Fruit fly (Drosophila melanogaster) whole organism, prepupa: ENCODE results near the gene CG13071.

Experiments
- Blimp-1 ChIP-seq: fragments of 200-800 bp; sonication (Bioruptor generic); optimal IDR thresholded peaks from 3 replicates; lab custom pipeline; 2017; ENCODE audit warnings: missing biosample characterization, missing genetic modification characterization, mild to moderate bottlenecking, moderate library complexity, missing genetic modification reagents
- CG10669 ChIP-seq: fragments of 200-800 bp; sonication (Bioruptor generic); optimal IDR thresholded peaks from 3 replicates; lab custom pipeline; 2018; ENCODE audit warnings: missing biosample characterization, mild to moderate bottlenecking, missing genetic modification characterization, moderate library complexity
- CG11762 ChIP-seq: fragments of 200-800 bp; sonication (Bioruptor generic); optimal IDR thresholded peaks from 3 replicates; lab custom pipeline; 2016; ENCODE audit warnings: missing biosample characterization, missing genetic modification characterization; ENCODE audit not compliant: insufficient read depth
- CG11902 ChIP-seq: fragments of 200-800 bp; sonication (Bioruptor generic); optimal IDR thresholded peaks from 3 replicates; lab custom pipeline; 2016; ENCODE audit warnings: missing biosample characterization, missing genetic modification characterization
- CG1621 ChIP-seq: fragments of 200-800 bp; sonication (Bioruptor generic); optimal IDR thresholded peaks from 3 replicates; lab custom pipeline; 2018; ENCODE audit warnings: missing biosample characterization, mild to moderate bottlenecking, missing genetic modification characterization
- CG3032 ChIP-seq: fragments of 200-800 bp; optimal IDR thresholded peaks from 2 replicates; lab custom pipeline; 2019; ENCODE audit warnings: missing biosample characterization, mild to moderate bottlenecking, missing genetic modification characterization, moderate library complexity
- CG31627 ChIP-seq: fragments of 200-800 bp; sonication (Bioruptor generic); optimal IDR thresholded peaks from 3 replicates; lab custom pipeline; 2016; ENCODE audit warnings: missing biosample characterization, missing genetic modification characterization
- CG32006 ChIP-seq: fragments of 200-800 bp; sonication (Bioruptor generic); optimal IDR thresholded peaks from 3 replicates; lab custom pipeline; 2017; ENCODE audit warnings: missing biosample characterization, mild to moderate bottlenecking, missing genetic modification characterization
- CG34406 ChIP-seq: fragments of 200-800 bp; sonication (Bioruptor generic); optimal IDR thresholded peaks from 3 replicates; lab custom pipeline; 2016; ENCODE audit warnings: missing biosample characterization, missing genetic modification characterization
- CG3919 ChIP-seq: fragments of 200-800 bp; sonication (Bioruptor generic); optimal IDR thresholded peaks from 3 replicates; lab custom pipeline; 2016; ENCODE audit warnings: missing biosample characterization, missing genetic modification characterization
- CG4318 ChIP-seq: fragments of 200-800 bp; sonication (Bioruptor generic); optimal IDR thresholded peaks from 3 replicates; lab custom pipeline; 2017; ENCODE audit warnings: missing biosample characterization, mild to moderate bottlenecking, missing genetic modification characterization
- CG6792 ChIP-seq: fragments of 200-800 bp; sonication (Bioruptor generic); optimal IDR thresholded peaks from 3 replicates; lab custom pipeline; 2016; ENCODE audit warnings: missing biosample characterization, missing genetic modification characterization
- CG6808 ChIP-seq: fragments of 200-800 bp; sonication (Bioruptor generic); optimal IDR thresholded peaks from 3 replicates; lab custom pipeline; 2017; ENCODE audit warnings: missing biosample characterization, missing genetic modification characterization, mild to moderate bottlenecking, moderate library complexity, missing genetic modification reagents
- CG6854 ChIP-seq: fragments of 200-800 bp; sonication (Bioruptor generic); optimal IDR thresholded peaks from 2 replicates; lab custom pipeline; 2017; ENCODE audit warnings: missing biosample characterization, mild to moderate bottlenecking, missing genetic modification characterization
- CG7368 ChIP-seq: fragments of 200-800 bp; sonication (Bioruptor generic); optimal IDR thresholded peaks from 3 replicates; lab custom pipeline; 2016; ENCODE audit warnings: missing biosample characterization, missing genetic modification characterization
- CG8119 ChIP-seq: fragments of 200-800 bp; sonication (Bioruptor generic); IDR thresholded peaks from 3 replicates; pipeline ENCODE4 v1.3.6; 2022; ENCODE audit warnings: missing biosample characterization, missing genetic modification characterization
- CG8319 ChIP-seq: fragments of 200-800 bp; sonication (Bioruptor generic); optimal IDR thresholded peaks from 3 replicates; lab custom pipeline; 2016; ENCODE audit warnings: missing biosample characterization, missing genetic modification characterization
- CG8632 ChIP-seq: fragments of 200-800 bp; sonication (Bioruptor generic); optimal IDR thresholded peaks from 3 replicates; lab custom pipeline; 2016; ENCODE audit warnings: missing biosample characterization, missing genetic modification characterization
- CG9139 ChIP-seq: fragments of 200-800 bp; sonication (Bioruptor generic); optimal IDR thresholded peaks from 3 replicates; lab custom pipeline; 2017; ENCODE audit warnings: missing biosample characterization, mild to moderate bottlenecking, missing genetic modification characterization
- Eip75B ChIP-seq: fragments of 200-800 bp; sonication (Bioruptor generic); optimal IDR thresholded peaks from 3 replicates; lab custom pipeline; 2016; ENCODE audit warnings: missing biosample characterization, missing genetic modification characterization
- Eip78C ChIP-seq: fragments of 200-800 bp; sonication (Bioruptor generic); peaks from one replicate; lab custom pipeline; 2016; ENCODE audit warnings: missing biosample characterization, missing genetic modification characterization
- Eip93F ChIP-seq: fragments of 200-800 bp; sonication (Bioruptor generic); optimal IDR thresholded peaks from 2 replicates; lab custom pipeline; 2016; ENCODE audit warnings: missing biosample characterization, mild to moderate bottlenecking, missing genetic modification characterization
- Hr39 ChIP-seq: fragments of 200-800 bp; sonication (Bioruptor generic); optimal IDR thresholded peaks from 2 replicates; lab custom pipeline; 2016; ENCODE audit warnings: missing biosample characterization, missing genetic modification characterization
- Hr4 ChIP-seq: fragments of 200-800 bp; sonication (Bioruptor generic); optimal IDR thresholded peaks from 3 replicates; lab custom pipeline; 2016; ENCODE audit warnings: missing biosample characterization, missing genetic modification characterization
- Met ChIP-seq: fragments of 200-800 bp; sonication (Bioruptor generic); optimal IDR thresholded peaks from 3 replicates; lab custom pipeline; 2016; ENCODE audit warnings: missing biosample characterization, missing genetic modification characterization
- Smox ChIP-seq: fragments of 200-800 bp; sonication (Bioruptor generic); optimal IDR thresholded peaks from 3 replicates; lab custom pipeline; 2016; ENCODE audit warnings: missing biosample characterization, missing genetic modification characterization
- Sox102F ChIP-seq: fragments of 200-800 bp; sonication (Bioruptor generic); optimal IDR thresholded peaks from 2 replicates; lab custom pipeline; 2016; ENCODE audit warnings: missing biosample characterization, mild to moderate bottlenecking, missing genetic modification characterization
- Sox14 ChIP-seq: fragments of 200-800 bp; sonication (Bioruptor generic); optimal IDR thresholded peaks from 3 replicates; lab custom pipeline; 2016; ENCODE audit warnings: missing biosample characterization, missing genetic modification characterization
- Sox15 ChIP-seq: fragments of 200-800 bp; sonication (Bioruptor generic); optimal IDR thresholded peaks from 3 replicates; lab custom pipeline; 2016; ENCODE audit warnings: missing biosample characterization, missing genetic modification characterization
- achi ChIP-seq: fragments of 200-800 bp; sonication (Bioruptor generic); optimal IDR thresholded peaks from 3 replicates; lab custom pipeline; 2016; ENCODE audit warnings: missing biosample characterization, missing genetic modification characterization
- acj6 ChIP-seq: fragments of 200-800 bp; sonication (Bioruptor generic); optimal IDR thresholded peaks from 3 replicates; lab custom pipeline; 2016; ENCODE audit warnings: missing biosample characterization, missing genetic modification characterization
- cyc ChIP-seq: fragments of 200-800 bp; sonication (Bioruptor generic); optimal IDR thresholded peaks from 3 replicates; lab custom pipeline; 2016; ENCODE audit warnings: missing biosample characterization, missing genetic modification characterization
- dac ChIP-seq: fragments of 200-800 bp; sonication (Bioruptor generic); optimal IDR thresholded peaks from 2 replicates; lab custom pipeline; 2017; ENCODE audit warnings: missing biosample characterization, mild to moderate bottlenecking, missing genetic modification characterization
- dsx ChIP-seq: fragments of 200-800 bp; optimal IDR thresholded peaks from 3 replicates; lab custom pipeline; 2019; ENCODE audit warnings: missing biosample characterization, mild to moderate bottlenecking, missing genetic modification characterization, moderate library complexity; ENCODE audit not compliant: poor library complexity, severe bottlenecking
- eg ChIP-seq: fragments of 200-800 bp; sonication (Bioruptor generic); IDR thresholded peaks from 3 replicates; pipeline ENCODE4 v1.3.6; 2022; ENCODE audit warnings: missing biosample characterization, missing genetic modification characterization
- esn ChIP-seq: fragments of 200-800 bp; sonication (Bioruptor generic); optimal IDR thresholded peaks from 2 replicates; lab custom pipeline; 2016; ENCODE audit warnings: missing biosample characterization, mild to moderate bottlenecking, missing genetic modification characterization, moderate library complexity
- fd59A ChIP-seq: fragments of 200-800 bp; sonication (Bioruptor generic); optimal IDR thresholded peaks from 2 replicates; lab custom pipeline; 2017; ENCODE audit warnings: missing biosample characterization, mild to moderate bottlenecking, missing genetic modification characterization, missing genetic modification reagents
- fkh ChIP-seq: fragments of 200-800 bp; sonication (Bioruptor generic); optimal IDR thresholded peaks from 3 replicates; lab custom pipeline; 2017; ENCODE audit warnings: missing biosample characterization, mild to moderate bottlenecking, missing genetic modification characterization, moderate library complexity
- lz ChIP-seq: fragments of 200-800 bp; sonication (Bioruptor generic); optimal IDR thresholded peaks from 3 replicates; lab custom pipeline; 2016; ENCODE audit warnings: missing biosample characterization, missing genetic modification characterization
- net ChIP-seq: fragments of 200-800 bp; sonication (Bioruptor generic); optimal IDR thresholded peaks from 3 replicates; lab custom pipeline; 2016; ENCODE audit warnings: missing biosample characterization, missing genetic modification characterization
- ss ChIP-seq, 2 experiments: fragments of 200-800 bp; sonication (Bioruptor generic); optimal IDR thresholded peaks; 2 replicates in 1 of 2; 3 replicates in 1 of 2; lab custom pipeline; 2017 to 2018; ENCODE audit warnings: mild to moderate bottlenecking in 2 of 2, missing biosample characterization in 2 of 2, missing genetic modification characterization in 2 of 2, moderate library complexity in 1 of 2

The CG13071 gene

dm6 chr3L:16268106-16268733, 5.7 kb downstream of the CG13071 start, which contains the start of gene CG4950 (continued):
- peak; percentile 87 for TF ChIP-seq Eip78C (GFP tag; lab: Kevin White, UChicago)
- peak; percentile 49 for TF ChIP-seq CG32006
- peak; percentile 19 for TF ChIP-seq lz (GFP tag; lab: Kevin White, UChicago)
- peak; percentile 41 for TF ChIP-seq CG6808 (GFP tag; lab: Kevin White, UChicago)
- no peak for TF ChIP-seq Sox102F (GFP tag; lab: Kevin White, UChicago)
- TF ChIP-seq CG3032 (tag; lab: Kevin White, UChicago): peak; percentile 69
- peak; percentile 30 for TF ChIP-seq CG8632 (GFP tag; lab: Kevin White, UChicago)
- no peak for TF ChIP-seq CG6854 (GFP tag; lab: Kevin White, UChicago)
- TF ChIP-seq Sox15 (GFP tag; lab: Kevin White, UChicago): peak; percentile 32
- TF ChIP-seq CG1621 (tag; lab: Kevin White, UChicago): no peak
- TF ChIP-seq Eip93F (GFP tag; lab: Kevin White, UChicago): no peak
- peak; percentile 12 for TF ChIP-seq Hr39 (GFP tag; lab: Kevin White, UChicago)
- TF ChIP-seq Sox14 (GFP tag; lab: Kevin White, UChicago): peak; percentile 44
- TF ChIP-seq CG34406: peak; percentile 25
- TF ChIP-seq cyc: no peak
- no peak for TF ChIP-seq CG7368
- TF ChIP-seq fd59A: peak; percentile 33
- peak; percentile 52 for TF ChIP-seq dsx (GFP tag; lab: Kevin White, UChicago)
- TF ChIP-seq Hr4: peak; percentile 18
- peak; percentile 8 for TF ChIP-seq CG31627 (GFP tag; lab: Kevin White, UChicago)
- TF ChIP-seq Smox (GFP tag; lab: Kevin White, UChicago): peak; percentile 11
- TF ChIP-seq eg: no peak
- TF ChIP-seq CG8119 (GFP tag; lab: Robert Waterston, UW): peak; percentile 20; the same call in 1 of the 3 replicates
- peak; percentile 1 for TF ChIP-seq net (GFP tag; lab: Kevin White, UChicago)
- no peak for TF ChIP-seq esn
- TF ChIP-seq CG4318 (GFP tag; lab: Kevin White, UChicago): no peak
- peak; percentile 39 for TF ChIP-seq Eip75B (GFP tag; lab: Kevin White, UChicago)
- TF ChIP-seq CG8319 (GFP tag; lab: Kevin White, UChicago): no peak
- TF ChIP-seq CG9139: peak; percentile 2

dm6 chr3L:16269092-16269491, 6.6 kb downstream of the CG13071 start, which contains the start of gene CG13068:
TSS of gene CG13068 (plus strand) at chr3L:16269392.
- TF ChIP-seq achi (GFP tag; lab: Kevin White, UChicago): no peak
- TF ChIP-seq Smox (GFP tag; lab: Kevin White, UChicago): no peak
- no peak for TF ChIP-seq esn
- TF ChIP-seq fkh (GFP tag; lab: Kevin White, UChicago): no peak
- TF ChIP-seq cyc: no peak
- TF ChIP-seq CG11762: no peak
- no peak for TF ChIP-seq Met (GFP tag; lab: Kevin White, UChicago)
- TF ChIP-seq CG11902 (GFP tag; lab: Kevin White, UChicago): no peak
- no peak for TF ChIP-seq Sox102F (GFP tag; lab: Kevin White, UChicago)
- no peak for TF ChIP-seq acj6 (GFP tag; lab: Kevin White, UChicago)
- TF ChIP-seq CG6792 (GFP tag; lab: Kevin White, UChicago): no peak
- TF ChIP-seq dac (GFP tag; lab: Kevin White, UChicago): no peak
- no peak for TF ChIP-seq CG6854 (GFP tag; lab: Kevin White, UChicago)
- TF ChIP-seq, all 60 proteins: peak for 0

DNA sequence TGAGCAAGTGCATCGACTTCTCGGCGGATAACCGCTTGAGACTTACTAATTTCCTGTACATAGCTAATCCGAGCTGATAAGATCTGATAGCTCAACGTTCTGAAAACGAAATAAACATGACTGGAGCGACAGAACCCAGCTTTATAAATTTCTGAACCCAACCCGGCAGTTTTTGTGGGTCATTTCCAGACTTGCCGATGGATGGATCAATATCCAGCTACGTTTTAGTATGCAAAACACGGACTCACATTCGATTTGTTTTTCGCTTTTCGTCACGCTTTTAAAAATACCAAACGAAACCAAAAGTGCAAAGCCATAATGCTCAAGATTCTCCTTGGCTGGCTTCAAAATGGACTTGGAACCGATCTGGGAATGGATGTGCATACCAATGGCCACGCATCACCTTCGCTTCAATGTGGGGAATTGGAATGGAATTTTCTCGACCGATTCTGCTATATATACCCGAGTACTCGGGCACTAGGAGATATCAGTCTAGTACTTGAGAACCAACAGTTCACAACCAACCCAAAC, 8.3 kb downstream of the CG13071 start, which contains the start of the genes CG34248 and CG13067:
CG34248 (minus strand) TSS at position 101 of the 531 bp plus-strand sequence.
CG13067 (plus strand) TSS at position 481 of the 531 bp plus-strand sequence.
- TF ChIP-seq CG3032 (tag; lab: Kevin White, UChicago): no peak
- no peak for TF ChIP-seq Blimp-1 (GFP tag; lab: Kevin White, UChicago)
- no peak for TF ChIP-seq CG10669 (GFP tag; lab: Kevin White, UChicago)
- no peak for TF ChIP-seq dac (GFP tag; lab: Kevin White, UChicago)
- no peak for TF ChIP-seq Sox15 (GFP tag; lab: Kevin White, UChicago)
- TF ChIP-seq ss (GFP tag; optimal IDR thresholded peaks at IDR 0.05; lab: Kevin White, UChicago): no peak
- no peak for TF ChIP-seq CG3919 (GFP tag; lab: Kevin White, UChicago)
- TF ChIP-seq net (GFP tag; lab: Kevin White, UChicago): no peak
- TF ChIP-seq Sox102F (GFP tag; lab: Kevin White, UChicago): no peak
